Worm (Caenorhabditis elegans): ENCODE measurements around the gene C18A11.3.
A peak's percentile ranks its signal among the peaks of the same experiment; 100 is the strongest.

C18A11.3 gene

ce11 chrX:8037365-8037764 is 23.6 kb upstream of the C18A11.3 start:
- TF ChIP-seq fos-1 (tag; optimal IDR thresholded peaks at IDR 0.05): no peak
- no peak for TF ChIP-seq ceh-16 (tag; optimal IDR thresholded peaks at IDR 0.05)
- no peak for TF ChIP-seq crh-2 (tag; optimal IDR thresholded peaks at IDR 0.05)
- TF ChIP-seq lsy-2 (tag; optimal IDR thresholded peaks at IDR 0.05): no peak
- no peak for TF ChIP-seq peb-1 (tag; optimal IDR thresholded peaks at IDR 0.05)
- no peak for TF ChIP-seq sem-4 (tag; optimal IDR thresholded peaks at IDR 0.05)
- no peak for TF ChIP-seq mab-5 (tag; optimal IDR thresholded peaks at IDR 0.05)
- no peak for TF ChIP-seq nhr-10 (tag; optimal IDR thresholded peaks at IDR 0.05)
- no peak for TF ChIP-seq zag-1 (tag; optimal IDR thresholded peaks at IDR 0.05)
- no peak for TF ChIP-seq F13H6.1 (tag; optimal IDR thresholded peaks at IDR 0.05)
- TF ChIP-seq elt-1 (tag; optimal IDR thresholded peaks at IDR 0.05): no peak
- no peak for TF ChIP-seq ztf-1 (GFP tag; conservative IDR thresholded peaks at IDR 0.05)
- no peak for TF ChIP-seq dmd-4 (tag; optimal IDR thresholded peaks at IDR 0.05)
- TF ChIP-seq nhr-11 (tag; optimal IDR thresholded peaks at IDR 0.05): no peak
- no peak for TF ChIP-seq skn-1 (tag; optimal IDR thresholded peaks at IDR 0.05)
- no peak for TF ChIP-seq ceh-82 (tag; optimal IDR thresholded peaks at IDR 0.05)
- TF ChIP-seq lin-39 (tag; optimal IDR thresholded peaks at IDR 0.05): no peak
- no peak for TF ChIP-seq mdl-1 (tag; optimal IDR thresholded peaks at IDR 0.05)

ce11 chrX:8040967-8041366 is 20.0 kb upstream of the C18A11.3 start, which contains the start of gene xol-1:
xol-1 (plus strand) TSS chrX:8041313.
- TF ChIP-seq ztf-1 (GFP tag; conservative IDR thresholded peaks at IDR 0.05) (no peak), sma-9 (GFP tag; optimal IDR thresholded peaks at IDR 0.05) (no peak), sma-9 (tag; optimal IDR thresholded peaks at IDR 0.05) (no peak), mbf-1 (tag; optimal IDR thresholded peaks at IDR 0.05) (no peak), egl-27 (tag; optimal IDR thresholded peaks at IDR 0.05) (no peak), ztf-11 (tag; optimal IDR thresholded peaks at IDR 0.05) (no peak), nhr-12 (tag; optimal IDR thresholded peaks at IDR 0.05) (no peak), mdl-1 (tag; optimal IDR thresholded peaks at IDR 0.05) (no peak), nhr-6 (tag; optimal IDR thresholded peaks at IDR 0.05) (no peak), ztf-4 (tag; optimal IDR thresholded peaks at IDR 0.05) (no peak), sem-4 (tag; optimal IDR thresholded peaks at IDR 0.05) (no peak), F13H6.1 (tag; optimal IDR thresholded peaks at IDR 0.05) (no peak), lin-11 (tag; optimal IDR thresholded peaks at IDR 0.05) (no peak), elt-3 (tag; optimal IDR thresholded peaks at IDR 0.05) (no peak), ama-1 (optimal IDR thresholded peaks at IDR 0.05) (no peak), nhr-11 (tag; optimal IDR thresholded peaks at IDR 0.05) (no peak), nhr-23 (tag; optimal IDR thresholded peaks at IDR 0.05) (no peak)

ce11 chrX:8045152-8045551 is 15.8 kb upstream of the C18A11.3 start, which contains the start of gene C18A11.4:
C18A11.4 (plus strand) TSS chrX:8045518.
- TF ChIP-seq lin-39 (tag; optimal IDR thresholded peaks at IDR 0.05) (no peak), blmp-1 (tag; optimal IDR thresholded peaks at IDR 0.05; ENCODE audit: insufficient read depth) (peak; percentile 79)

- TF ChIP-seq nhr-21 (tag; optimal IDR thresholded peaks at IDR 0.05) (peak; percentile 36), elt-1 (tag; optimal IDR thresholded peaks at IDR 0.05) (no peak), dmd-4 (tag; optimal IDR thresholded peaks at IDR 0.05) (no peak), peb-1 (tag; optimal IDR thresholded peaks at IDR 0.05) (no peak), sma-9 (GFP tag; optimal IDR thresholded peaks at IDR 0.05) (peak; percentile 32), sma-9 (tag; optimal IDR thresholded peaks at IDR 0.05) (no peak), sma-3 (GFP tag; optimal IDR thresholded peaks at IDR 0.05) (peak; percentile 44), ZK546.5 (tag; optimal IDR thresholded peaks at IDR 0.05) (no peak), mbf-1 (tag; optimal IDR thresholded peaks at IDR 0.05) (no peak), skn-1 (tag; optimal IDR thresholded peaks at IDR 0.05) (no peak), unc-62 (GFP tag; optimal IDR thresholded peaks at IDR 0.05) (no peak), ztf-11 (tag; optimal IDR thresholded peaks at IDR 0.05) (no peak), lin-13 (GFP tag; optimal IDR thresholded peaks at IDR 0.05) (no peak), crh-2 (tag; optimal IDR thresholded peaks at IDR 0.05) (peak; percentile 46), sem-4 (tag; optimal IDR thresholded peaks at IDR 0.05) (no peak), gmeb-1 (tag; optimal IDR thresholded peaks at IDR 0.05) (no peak), unc-55 (GFP tag; optimal IDR thresholded peaks at IDR 0.05) (no peak), lin-11 (tag; optimal IDR thresholded peaks at IDR 0.05) (no peak), egl-27 (tag; optimal IDR thresholded peaks at IDR 0.05) (no peak), nhr-237 (tag; optimal IDR thresholded peaks at IDR 0.05) (no peak), nhr-77 (tag; optimal IDR thresholded peaks at IDR 0.05) (no peak)
These were observed 12.3 kb upstream of the C18A11.3 start for ce11 chrX:8048637-8049036.

All from whole organism, L2 larva.